Fruit fly (Drosophila melanogaster): ENCODE results near the gene CG9269.

- TF ChIP-seq Sin3A (optimal IDR thresholded peaks at IDR 0.05) = no peak
- TF ChIP-seq psq (optimal IDR thresholded peaks at IDR 0.05) = no peak
- no peak for TF ChIP-seq h (optimal IDR thresholded peaks at IDR 0.05)
- no peak for TF ChIP-seq ttk (optimal IDR thresholded peaks at IDR 0.05)
- TF ChIP-seq Myc (optimal IDR thresholded peaks at IDR 0.05) = no peak
These were observed 31.3 kb downstream of the CG9269 start, which contains the start of gene rin for dm6 chr3R:13646729-13647633.
